Worm (Caenorhabditis elegans) whole organism, L2 larva: Measurements from ENCODE around the gene srw-14.

Experiments
- elt-3 ChIP-seq: sonication (generic microtip); optimal IDR thresholded peaks from 2 replicates; lab custom pipeline; 2017; ENCODE audit warnings: missing biosample characterization, missing genetic modification characterization
- lsy-2 ChIP-seq, 2 experiments: fragments of 150-350 bp in 1 of 2; sonication (generic microtip) in 1 of 2; optimal IDR thresholded peaks; 2 replicates each; lab custom pipeline; 2014 to 2017; ENCODE audit warnings: missing biosample characterization in 2 of 2, missing genetic modification characterization in 2 of 2
- nhr-6 ChIP-seq: fragments of 150-350 bp; optimal IDR thresholded peaks from 2 replicates; lab custom pipeline; 2014; ENCODE audit warnings: missing biosample characterization, missing genetic modification characterization
- ztf-11 ChIP-seq: sonication (generic microtip); optimal IDR thresholded peaks from 2 replicates; lab custom pipeline; 2017; ENCODE audit warnings: missing biosample characterization, missing genetic modification characterization

- TF ChIP-seq ztf-11 (tag; lab: Kevin White, UChicago) = no peak
- no peak for TF ChIP-seq lsy-2 (tag; optimal IDR thresholded peaks at IDR 0.05; lab: Kevin White, UChicago)
- no peak for TF ChIP-seq elt-3 (tag; lab: Kevin White, UChicago)
- TF ChIP-seq nhr-6 (tag; lab: Kevin White, UChicago) = no peak
Observed at ce11 chrV:15252082-15252481, 26.3 kb downstream of the srw-14 start, which contains the start of gene srbc-76.
